ENCODE assay signal across 1 fruit fly cellular context in genomic region chr3R:9586663-9587248, dm6.
TF ChIP-seq lines count a peak whose summit lies in the region.

P58IPK (plus strand) TSS chr3R:9586942.

TF ChIP-seq in whole organism, embryonic, 481 proteins besides CTCF, POLR2A, EP300 and RAD21 (continued from another document and continues in another):
- no peak for TF ChIP-seq onecut (GFP tag; IDR thresholded peaks at IDR 0.05; lab: Robert Waterston, UW)
- no peak for TF ChIP-seq CG14965 (GFP tag; optimal IDR thresholded peaks at IDR 0.05; lab: Kevin White, UChicago; ENCODE audit: borderline replicate concordance)
- peak; percentile 31 for TF ChIP-seq twi (tag; optimal IDR thresholded peaks at IDR 0.05; lab: Kevin White, UChicago)
- TF ChIP-seq da (GFP tag; optimal IDR thresholded peaks at IDR 0.05; lab: Kevin White, UChicago): peak; percentile 34
- TF ChIP-seq zen2 (GFP tag; IDR thresholded peaks at IDR 0.05; lab: Robert Waterston, UW; ENCODE audit: partially characterized antibody): peak; percentile 79
- peak; percentile 72 for TF ChIP-seq CG17186 (GFP tag; optimal IDR thresholded peaks at IDR 0.05; lab: Kevin White, UChicago)
- TF ChIP-seq CG9797 (GFP tag; optimal IDR thresholded peaks at IDR 0.05; lab: Kevin White, UChicago): peak; percentile 49
- TF ChIP-seq CG30403 (GFP tag; optimal IDR thresholded peaks at IDR 0.05; lab: Kevin White, UChicago): peak; percentile 80
- no peak for TF ChIP-seq wor (GFP tag; IDR thresholded peaks at IDR 0.05; lab: Robert Waterston, UW)
- no peak for TF ChIP-seq CG6654 (GFP tag; optimal IDR thresholded peaks at IDR 0.05; lab: Kevin White, UChicago)
- TF ChIP-seq Hr51 (GFP tag; optimal IDR thresholded peaks at IDR 0.05; lab: Kevin White, UChicago): peak in 1 of 2 experiments; percentile 78
- TF ChIP-seq CG7963 (GFP tag; IDR thresholded peaks at IDR 0.05; lab: Robert Waterston, UW; ENCODE audit: partially characterized antibody): peak; percentile 90
- no peak for TF ChIP-seq CG7745 (tag; optimal IDR thresholded peaks at IDR 0.05; lab: Kevin White, UChicago)
- TF ChIP-seq ap (GFP tag; IDR thresholded peaks at IDR 0.05; lab: Robert Waterston, UW): 0 out of 2 replicates have a peak, but pooled peaks have one; percentile 9
- TF ChIP-seq klu (GFP tag; IDR thresholded peaks at IDR 0.05; lab: Robert Waterston, UW): peak; percentile 63; the same call in 1 of the 2 replicates
- TF ChIP-seq schlank (tag; optimal IDR thresholded peaks at IDR 0.05; lab: Kevin White, UChicago): peak; percentile 25
- TF ChIP-seq rib (GFP tag; IDR thresholded peaks at IDR 0.05; lab: Robert Waterston, UW): peak; percentile 51
- no peak for TF ChIP-seq toy (GFP tag; IDR thresholded peaks at IDR 0.05; lab: Robert Waterston, UW)
- peak; percentile 65 for TF ChIP-seq Dbx (GFP tag; IDR thresholded peaks at IDR 0.05; lab: Robert Waterston, UW)
- peak; percentile 75 for TF ChIP-seq Chrac-16 (GFP tag; optimal IDR thresholded peaks at IDR 0.05; lab: Kevin White, UChicago)
- peak; percentile 77 for TF ChIP-seq CG3847 (GFP tag; IDR thresholded peaks at IDR 0.05; lab: Robert Waterston, UW)
- no peak for TF ChIP-seq CG2202 (tag; optimal IDR thresholded peaks at IDR 0.05; lab: Kevin White, UChicago)
- TF ChIP-seq esg (GFP tag; conservative IDR thresholded peaks at IDR 0.05; lab: Robert Waterston, UW): peak; percentile 53; the same call in 1 of the 2 replicates
- TF ChIP-seq stc (GFP tag; IDR thresholded peaks at IDR 0.05; lab: Robert Waterston, UW): no peak; the same call in 1 of the 2 replicates
- peak; percentile 98 for TF ChIP-seq CG15514 (GFP tag; optimal IDR thresholded peaks at IDR 0.05; lab: Kevin White, UChicago)
- peak; percentile 14 for TF ChIP-seq unpg (GFP tag; optimal IDR thresholded peaks at IDR 0.05; lab: Kevin White, UChicago)
- peak; percentile 52 for TF ChIP-seq CG30020 (tag; optimal IDR thresholded peaks at IDR 0.05; lab: Kevin White, UChicago)
- peak; percentile 85; the same call in 2 of the 3 replicates for TF ChIP-seq CG11456 (GFP tag; IDR thresholded peaks at IDR 0.05; lab: Robert Waterston, UW)
- peak; percentile 75 to 79 for TF ChIP-seq dpn (GFP tag; optimal IDR thresholded peaks at IDR 0.05; lab: Kevin White, UChicago)
- peak; percentile 80 for TF ChIP-seq E2f2 (GFP tag; IDR thresholded peaks at IDR 0.05; lab: Robert Waterston, UW)
- peak; percentile 97 for TF ChIP-seq CG16813 (GFP tag; IDR thresholded peaks at IDR 0.05; lab: Robert Waterston, UW; ENCODE audit: partially characterized antibody)
- peak; percentile 1 for TF ChIP-seq MTF-1 (GFP tag; optimal IDR thresholded peaks at IDR 0.05; lab: Kevin White, UChicago; ENCODE audit: borderline replicate concordance)
- peak; percentile 64 for TF ChIP-seq CG6175 (GFP tag; IDR thresholded peaks at IDR 0.05; lab: Robert Waterston, UW)
- TF ChIP-seq bcd (GFP tag; optimal IDR thresholded peaks at IDR 0.05; lab: Kevin White, UChicago): peak; percentile 58
- no peak for TF ChIP-seq CG2889 (GFP tag; IDR thresholded peaks at IDR 0.05; lab: Robert Waterston, UW)
- TF ChIP-seq CG4854 (GFP tag; optimal IDR thresholded peaks at IDR 0.05; lab: Kevin White, UChicago): peak; percentile 33
- TF ChIP-seq sob (GFP tag; IDR thresholded peaks at IDR 0.05; lab: Robert Waterston, UW): peak; percentile 63
- TF ChIP-seq CG8281 (tag; optimal IDR thresholded peaks at IDR 0.05; lab: Kevin White, UChicago): no peak
- peak; percentile 66 for TF ChIP-seq phol (tag; optimal IDR thresholded peaks at IDR 0.05; lab: Kevin White, UChicago)
- peak; percentile 72 for TF ChIP-seq CG12744 (GFP tag; optimal IDR thresholded peaks at IDR 0.05; lab: Kevin White, UChicago)
- peak; percentile 19 for TF ChIP-seq ewg (GFP tag; optimal IDR thresholded peaks at IDR 0.05; lab: Kevin White, UChicago)
- no peak for TF ChIP-seq CG10274 (GFP tag; optimal IDR thresholded peaks at IDR 0.05; lab: Kevin White, UChicago)
- no peak for TF ChIP-seq cwo (GFP tag; optimal IDR thresholded peaks at IDR 0.05; lab: Kevin White, UChicago)
- peak; percentile 43 for TF ChIP-seq CG4820 (GFP tag; optimal IDR thresholded peaks at IDR 0.05; lab: Kevin White, UChicago)
- TF ChIP-seq CG12219 (GFP tag; optimal IDR thresholded peaks at IDR 0.05; lab: Kevin White, UChicago): no peak
- peak; percentile 16 for TF ChIP-seq CG1233 (GFP tag; optimal IDR thresholded peaks at IDR 0.05; lab: Kevin White, UChicago)
- TF ChIP-seq CG7786 (GFP tag; optimal IDR thresholded peaks at IDR 0.05; lab: Kevin White, UChicago): peak; percentile 76
- peak; percentile 38; the same call in 1 of the 2 replicates for TF ChIP-seq crol (GFP tag; IDR thresholded peaks at IDR 0.05; lab: Robert Waterston, UW)
- peak; percentile 22 for TF ChIP-seq CG16815 (GFP tag; optimal IDR thresholded peaks at IDR 0.05; lab: Kevin White, UChicago)
- TF ChIP-seq ssp (GFP tag; IDR thresholded peaks at IDR 0.05; lab: Robert Waterston, UW): peak; percentile 76
- TF ChIP-seq CG8478 (optimal IDR thresholded peaks at IDR 0.05; lab: Kevin White, UChicago): no peak
- no peak for TF ChIP-seq zen (tag; optimal IDR thresholded peaks at IDR 0.05; lab: Kevin White, UChicago)
- TF ChIP-seq Nf-YA (GFP tag; IDR thresholded peaks at IDR 0.05; lab: Robert Waterston, UW): no peak
- no peak for TF ChIP-seq hth (optimal IDR thresholded peaks at IDR 0.05; lab: Kevin White, UChicago)
- no peak for TF ChIP-seq CG1529 (GFP tag; optimal IDR thresholded peaks at IDR 0.05; lab: Kevin White, UChicago)
- TF ChIP-seq gsb (GFP tag; IDR thresholded peaks at IDR 0.05; lab: Robert Waterston, UW): no peak
- no peak for TF ChIP-seq abd-A (tag; optimal IDR thresholded peaks at IDR 0.05; lab: Kevin White, UChicago)
- TF ChIP-seq CG3407 (GFP tag; optimal IDR thresholded peaks at IDR 0.05; lab: Kevin White, UChicago): no peak
- peak; percentile 65 for TF ChIP-seq vfl (GFP tag; optimal IDR thresholded peaks at IDR 0.05; lab: Kevin White, UChicago)
- TF ChIP-seq Ada2b (GFP tag; IDR thresholded peaks at IDR 0.05; lab: Robert Waterston, UW): no peak
- peak; percentile 60 for TF ChIP-seq Hmr (GFP tag; optimal IDR thresholded peaks at IDR 0.05; lab: Kevin White, UChicago)
- TF ChIP-seq Oli (tag; optimal IDR thresholded peaks at IDR 0.05; lab: Kevin White, UChicago): peak; percentile 0
- TF ChIP-seq br (optimal IDR thresholded peaks at IDR 0.05; lab: Kevin White, UChicago): no peak
- peak; percentile 64; the same call in 1 of the 2 replicates for TF ChIP-seq Rx (GFP tag; IDR thresholded peaks at IDR 0.05; lab: Robert Waterston, UW)
- peak; percentile 45; the same call in 1 of the 3 replicates for TF ChIP-seq H15 (GFP tag; IDR thresholded peaks at IDR 0.05; lab: Robert Waterston, UW)
- peak; percentile 96 for TF ChIP-seq inv (GFP tag; IDR thresholded peaks at IDR 0.05; lab: Robert Waterston, UW; ENCODE audit: partially characterized antibody)
- no peak for TF ChIP-seq Fer2 (tag; optimal IDR thresholded peaks at IDR 0.05; lab: Kevin White, UChicago)
- 0 out of 3 replicates have a peak, but pooled peaks have one; percentile 11 for TF ChIP-seq ase (GFP tag; IDR thresholded peaks at IDR 0.05; lab: Robert Waterston, UW)
- TF ChIP-seq Mrtf (GFP tag; IDR thresholded peaks at IDR 0.05; lab: Robert Waterston, UW): peak; percentile 57; the same call in 1 of the 3 replicates
- TF ChIP-seq cg (GFP tag; optimal IDR thresholded peaks at IDR 0.05; lab: Kevin White, UChicago): no peak
- TF ChIP-seq nmo (GFP tag; optimal IDR thresholded peaks at IDR 0.05; lab: Kevin White, UChicago): peak; percentile 78
- TF ChIP-seq CG1603 (tag; optimal IDR thresholded peaks at IDR 0.05; lab: Kevin White, UChicago): peak; percentile 80
- no peak for TF ChIP-seq trh (GFP tag; optimal IDR thresholded peaks at IDR 0.05; lab: Kevin White, UChicago)
- no peak for TF ChIP-seq Kr (GFP tag; optimal IDR thresholded peaks at IDR 0.05; lab: Kevin White, UChicago)
- TF ChIP-seq prd (optimal IDR thresholded peaks at IDR 0.05; lab: Kevin White, UChicago): no peak
- TF ChIP-seq prd (GFP tag; IDR thresholded peaks at IDR 0.05; lab: Robert Waterston, UW): peak; percentile 73
- TF ChIP-seq CG2712 (tag; optimal IDR thresholded peaks at IDR 0.05; lab: Kevin White, UChicago): peak; percentile 66
- TF ChIP-seq salm (tag; optimal IDR thresholded peaks at IDR 0.05; lab: Kevin White, UChicago): no peak
- TF ChIP-seq CG32772 (GFP tag; IDR thresholded peaks at IDR 0.05; lab: Robert Waterston, UW): 0 out of 2 replicates have a peak, but pooled peaks have one; percentile 13
- no peak for TF ChIP-seq Dip2 (GFP tag; IDR thresholded peaks at IDR 0.05; lab: Robert Waterston, UW)
- TF ChIP-seq mld (GFP tag; IDR thresholded peaks at IDR 0.05; lab: Robert Waterston, UW; ENCODE audit: partially characterized antibody): peak; percentile 76; the same call in 2 of the 3 replicates
- TF ChIP-seq Max (GFP tag; optimal IDR thresholded peaks at IDR 0.05; lab: Kevin White, UChicago): peak; percentile 56
- TF ChIP-seq nom (GFP tag; optimal IDR thresholded peaks at IDR 0.05; lab: Kevin White, UChicago): peak; percentile 2
- peak; percentile 55 for TF ChIP-seq CG10147 (GFP tag; optimal IDR thresholded peaks at IDR 0.05; lab: Kevin White, UChicago)
- TF ChIP-seq CG14860 (GFP tag; IDR thresholded peaks at IDR 0.05; lab: Robert Waterston, UW; ENCODE audit: partially characterized antibody): peak; percentile 88
- peak; percentile 88 for TF ChIP-seq trem (tag; optimal IDR thresholded peaks at IDR 0.05; lab: Kevin White, UChicago)
- peak; percentile 95 for TF ChIP-seq bbx (GFP tag; IDR thresholded peaks at IDR 0.05; lab: Robert Waterston, UW; ENCODE audit: partially characterized antibody)
- TF ChIP-seq Hsf (GFP tag; optimal IDR thresholded peaks at IDR 0.05; lab: Kevin White, UChicago): peak; percentile 66
- no peak for TF ChIP-seq CG6254 (GFP tag; optimal IDR thresholded peaks at IDR 0.05; lab: Kevin White, UChicago)
- no peak for TF ChIP-seq Gsc (GFP tag; IDR thresholded peaks at IDR 0.05; lab: Robert Waterston, UW)
- TF ChIP-seq Sry-β (GFP tag; optimal IDR thresholded peaks at IDR 0.05; lab: Kevin White, UChicago): peak; percentile 98
- TF ChIP-seq lab (GFP tag; optimal IDR thresholded peaks at IDR 0.05; lab: Kevin White, UChicago): peak; percentile 40
- no peak for TF ChIP-seq CG12236 (GFP tag; optimal IDR thresholded peaks at IDR 0.05; lab: Kevin White, UChicago)
- TF ChIP-seq CG15073 (GFP tag; optimal IDR thresholded peaks at IDR 0.05; lab: Kevin White, UChicago): no peak
- TF ChIP-seq CG13424 (tag; optimal IDR thresholded peaks at IDR 0.05; lab: Kevin White, UChicago): peak; percentile 62
- no peak for TF ChIP-seq pfk (GFP tag; optimal IDR thresholded peaks at IDR 0.05; lab: Kevin White, UChicago)
- TF ChIP-seq pzg (GFP tag; optimal IDR thresholded peaks at IDR 0.05; lab: Kevin White, UChicago): peak; percentile 92
- peak; percentile 41 for TF ChIP-seq Camta (GFP tag; optimal IDR thresholded peaks at IDR 0.05; lab: Kevin White, UChicago)
- TF ChIP-seq ttk (GFP tag; IDR thresholded peaks at IDR 0.05; lab: Robert Waterston, UW): 0 out of 2 replicates have a peak, but pooled peaks have one; percentile 44
- TF ChIP-seq E2f1 (GFP tag; IDR thresholded peaks at IDR 0.05; lab: Robert Waterston, UW): 0 out of 2 replicates have a peak, but pooled peaks have one; percentile 21
- TF ChIP-seq insv (GFP tag; optimal IDR thresholded peaks at IDR 0.05; lab: Kevin White, UChicago): no peak
- peak; percentile 82 for TF ChIP-seq Sin3A (optimal IDR thresholded peaks at IDR 0.05; lab: Kevin White, UChicago)
- TF ChIP-seq CG9727 (GFP tag; optimal IDR thresholded peaks at IDR 0.05; lab: Kevin White, UChicago): peak; percentile 48
- TF ChIP-seq bsh (GFP tag; optimal IDR thresholded peaks at IDR 0.05; lab: Kevin White, UChicago): peak in 1 of 2 experiments; percentile 45
- TF ChIP-seq lilli (GFP tag; optimal IDR thresholded peaks at IDR 0.05; lab: Kevin White, UChicago): peak; percentile 87
- TF ChIP-seq CG7357 (GFP tag; IDR thresholded peaks at IDR 0.05; lab: Robert Waterston, UW): 0 out of 3 replicates have a peak, but pooled peaks have one; percentile 35
- TF ChIP-seq CG8388 (GFP tag; optimal IDR thresholded peaks at IDR 0.05; lab: Kevin White, UChicago): peak; percentile 27
- no peak for TF ChIP-seq btn (GFP tag; optimal IDR thresholded peaks at IDR 0.05; lab: Kevin White, UChicago)
- peak; percentile 83 for TF ChIP-seq CG2129 (GFP tag; IDR thresholded peaks at IDR 0.05; lab: Robert Waterston, UW; ENCODE audit: partially characterized antibody)
- peak; percentile 68 for TF ChIP-seq Dek (tag; optimal IDR thresholded peaks at IDR 0.05; lab: Kevin White, UChicago)
- TF ChIP-seq CG4707 (GFP tag; optimal IDR thresholded peaks at IDR 0.05; lab: Kevin White, UChicago): no peak
- TF ChIP-seq ro (GFP tag; IDR thresholded peaks at IDR 0.05; lab: Robert Waterston, UW): no peak
- peak; percentile 96 for TF ChIP-seq knrl (GFP tag; IDR thresholded peaks at IDR 0.05; lab: Robert Waterston, UW; ENCODE audit: partially characterized antibody)
- TF ChIP-seq sens-2 (GFP tag; IDR thresholded peaks at IDR 0.05; lab: Robert Waterston, UW): no peak
- TF ChIP-seq CG14667 (GFP tag; IDR thresholded peaks at IDR 0.05; lab: Robert Waterston, UW): peak; percentile 56
- TF ChIP-seq tap (tag; optimal IDR thresholded peaks at IDR 0.05; lab: Kevin White, UChicago): no peak
- TF ChIP-seq dmrt11E (tag; optimal IDR thresholded peaks at IDR 0.05; lab: Kevin White, UChicago): peak; percentile 41
- TF ChIP-seq CG10209 (GFP tag; optimal IDR thresholded peaks at IDR 0.05; lab: Kevin White, UChicago): peak; percentile 32
- no peak for TF ChIP-seq so (GFP tag; IDR thresholded peaks at IDR 0.05; lab: Robert Waterston, UW)
- peak; percentile 57 for TF ChIP-seq CG1647 (GFP tag; optimal IDR thresholded peaks at IDR 0.05; lab: Kevin White, UChicago)
- TF ChIP-seq BEAF-32 (GFP tag; optimal IDR thresholded peaks at IDR 0.05; lab: Kevin White, UChicago): peak; percentile 99
- TF ChIP-seq Bteb2 (GFP tag; optimal IDR thresholded peaks at IDR 0.05; lab: Kevin White, UChicago): peak; percentile 70
- TF ChIP-seq pum (GFP tag; optimal IDR thresholded peaks at IDR 0.05; lab: Kevin White, UChicago): peak; percentile 67
- peak in 1 of 2 experiments; percentile 52 for TF ChIP-seq crp (GFP tag; optimal IDR thresholded peaks at IDR 0.05; lab: Kevin White, UChicago)
- no peak for TF ChIP-seq sd (tag; optimal IDR thresholded peaks at IDR 0.05; lab: Kevin White, UChicago)
- no peak for TF ChIP-seq fd3F (GFP tag; optimal IDR thresholded peaks at IDR 0.05; lab: Kevin White, UChicago)
- no peak for TF ChIP-seq h (optimal IDR thresholded peaks at IDR 0.05; lab: Kevin White, UChicago)
- no peak for TF ChIP-seq CG11695 (GFP tag; IDR thresholded peaks at IDR 0.05; lab: Robert Waterston, UW)
- TF ChIP-seq nerfin-2 (GFP tag; IDR thresholded peaks at IDR 0.05; lab: Robert Waterston, UW; ENCODE audit: partially characterized antibody): peak; percentile 74
